Worm (Caenorhabditis elegans) whole organism, L1 larva: Measurements from ENCODE around the gene math-28.
"Not testable (repeated sequence)": the region's sequence is repeated elsewhere in the genome, so short reads cannot be mapped to it uniquely, and the experiment has no call there.

Experiments
- blmp-1 ChIP-seq: fragments of 150-350 bp; optimal IDR thresholded peaks from 2 replicates; lab custom pipeline; 2014; ENCODE audit warnings: missing biosample characterization, missing genetic modification characterization
- ceh-63 ChIP-seq: fragments of 200-800 bp; sonication (Bioruptor generic); optimal IDR thresholded peaks from 2 replicates; lab custom pipeline; 2018; ENCODE audit warnings: mild to moderate bottlenecking, missing genetic modification characterization, missing compliant biosample characterization
- ceh-90 ChIP-seq: sonication (generic microtip); optimal IDR thresholded peaks from 2 replicates; lab custom pipeline; 2016; ENCODE audit warnings: missing genetic modification characterization, missing compliant biosample characterization
- efl-1 ChIP-seq, 4 experiments: fragments of 150-350 bp; optimal IDR thresholded peaks in 3 of 4; peaks in 1 of 4; 1 replicate in 1 of 4; 2 replicates in 3 of 4; lab custom pipeline; 2014; ENCODE audit warnings: missing biosample characterization in 2 of 4, missing genetic modification characterization in 2 of 4, missing genetic modification reagents in 2 of 4
- efl-3 ChIP-seq: fragments of 200-800 bp; sonication (Bioruptor generic); optimal IDR thresholded peaks from 2 replicates; lab custom pipeline; 2018; ENCODE audit warnings: mild to moderate bottlenecking, missing genetic modification characterization, missing compliant biosample characterization
- elt-2 ChIP-seq: sonication (generic microtip); optimal IDR thresholded peaks from 2 replicates; lab custom pipeline; 2016; ENCODE audit warnings: missing genetic modification characterization, mild to moderate bottlenecking, inconsistent platforms, missing compliant biosample characterization, missing genetic modification reagents
- elt-3 ChIP-seq, 6 experiments: fragments of 150-350 bp in 1 of 6; sonication (generic microtip); optimal IDR thresholded peaks; 2 replicates each; lab custom pipeline; 2017 to 2018; ENCODE audit warnings: missing biosample characterization in 6 of 6, missing genetic modification characterization in 6 of 6, inconsistent platforms in 1 of 6
- ets-5 ChIP-seq: fragments of 200-800 bp; sonication (Bioruptor generic); IDR thresholded peaks from 2 replicates; pipeline ENCODE4 v1.3.6; 2022; ENCODE audit warnings: missing genetic modification characterization, missing compliant biosample characterization
- fkh-8 ChIP-seq: sonication (generic microtip); optimal IDR thresholded peaks from 2 replicates; lab custom pipeline; 2016; ENCODE audit warnings: mild to moderate bottlenecking, missing genetic modification characterization, missing compliant biosample characterization
- fos-1 ChIP-seq: fragments of 150-350 bp; optimal IDR thresholded peaks from 2 replicates; lab custom pipeline; 2014; ENCODE audit warnings: missing biosample characterization, missing genetic modification characterization
- hlh-4 ChIP-seq: sonication (generic microtip); optimal IDR thresholded peaks from 2 replicates; lab custom pipeline; 2016; ENCODE audit warnings: mild to moderate bottlenecking, missing genetic modification characterization, missing compliant biosample characterization
- hpl-2 ChIP-seq: fragments of 150-350 bp; optimal IDR thresholded peaks from 2 replicates; lab custom pipeline; 2014; ENCODE audit warnings: missing biosample characterization, missing genetic modification reagents, missing genetic modification characterization
- irx-1 ChIP-seq: sonication (generic microtip); optimal IDR thresholded peaks from 2 replicates; lab custom pipeline; 2016; ENCODE audit warnings: missing genetic modification characterization, missing compliant biosample characterization
- jun-1 ChIP-seq: fragments of 150-350 bp; optimal IDR thresholded peaks from 2 replicates; lab custom pipeline; 2014; ENCODE audit warnings: missing biosample characterization, missing genetic modification reagents, missing genetic modification characterization
- lin-15B ChIP-seq: fragments of 150-350 bp; sonication (generic microtip); optimal IDR thresholded peaks from 3 replicates; lab custom pipeline; 2014; ENCODE audit warnings: missing biosample characterization, missing genetic modification characterization
- lin-35 ChIP-seq, 2 experiments: fragments of 150-350 bp; optimal IDR thresholded peaks; 2 replicates each; lab custom pipeline; 2014; ENCODE audit warnings: missing biosample characterization in 2 of 2, missing genetic modification characterization in 2 of 2, missing genetic modification reagents in 2 of 2
- lin-39 ChIP-seq: fragments of 150-350 bp; optimal IDR thresholded peaks from 2 replicates; lab custom pipeline; 2014; ENCODE audit warnings: missing biosample characterization, missing genetic modification reagents, missing genetic modification characterization
- lsy-2 ChIP-seq, 2 experiments: fragments of 150-350 bp; optimal IDR thresholded peaks; 2 replicates each; lab custom pipeline; 2014; ENCODE audit warnings: missing biosample characterization in 2 of 2, missing genetic modification characterization in 2 of 2
- mdl-1 ChIP-seq, 2 experiments: fragments of 150-350 bp; optimal IDR thresholded peaks; 2 replicates each; lab custom pipeline; 2014 to 2017; ENCODE audit warnings: missing biosample characterization in 2 of 2, missing genetic modification characterization in 2 of 2, inconsistent platforms in 1 of 2
- mef-2 ChIP-seq: fragments of 150-350 bp; optimal IDR thresholded peaks from 2 replicates; lab custom pipeline; 2014; ENCODE audit warnings: missing biosample characterization, missing genetic modification characterization
- nhr-237 ChIP-seq: fragments of 150-350 bp; optimal IDR thresholded peaks from 2 replicates; lab custom pipeline; 2014; ENCODE audit warnings: missing biosample characterization, missing genetic modification characterization
- nhr-77 ChIP-seq: fragments of 150-350 bp; optimal IDR thresholded peaks from 2 replicates; lab custom pipeline; 2014; ENCODE audit warnings: missing biosample characterization, missing genetic modification characterization
- nhr-85 ChIP-seq: sonication (generic microtip); peaks from one replicate; lab custom pipeline; 2016; ENCODE audit warnings: missing genetic modification characterization, inconsistent platforms, missing compliant biosample characterization
- pax-3 ChIP-seq: fragments of 200-800 bp; sonication (Bioruptor generic); optimal IDR thresholded peaks from 2 replicates; lab custom pipeline; 2018; ENCODE audit warnings: mild to moderate bottlenecking, missing genetic modification characterization, moderate library complexity, missing compliant biosample characterization
- snu-23 ChIP-seq: sonication (generic microtip); optimal IDR thresholded peaks from 2 replicates; lab custom pipeline; 2016; ENCODE audit warnings: missing genetic modification characterization, missing compliant biosample characterization
- xbp-1 ChIP-seq: sonication (generic microtip); optimal IDR thresholded peaks from 2 replicates; lab custom pipeline; 2016; ENCODE audit warnings: missing genetic modification characterization, missing compliant biosample characterization
- ztf-4 ChIP-seq: fragments of 150-350 bp; optimal IDR thresholded peaks from 2 replicates; lab custom pipeline; 2014; ENCODE audit warnings: missing biosample characterization, missing genetic modification characterization

math-28 gene

ce11 chrII:1761564-1761963 is 1.6 kb upstream of the math-28 start, which contains the start of gene F36H5.4:
TSS of gene F36H5.4 (plus strand) at chrII:1761864.
- TF ChIP-seq mef-2 (tag; lab: Kevin White, UChicago) = no peak
- TF ChIP-seq jun-1 (tag; lab: Kevin White, UChicago) = no peak
- no peak for TF ChIP-seq elt-3 (tag; optimal IDR thresholded peaks at IDR 0.05; lab: Kevin White, UChicago)
- TF ChIP-seq fkh-8 (tag; lab: Kevin White, UChicago) = no peak
- no peak for TF ChIP-seq irx-1 (tag; lab: Kevin White, UChicago)
- TF ChIP-seq, all 84 proteins: peak for 0

- no peak for TF ChIP-seq mdl-1 (tag; optimal IDR thresholded peaks at IDR 0.05; lab: Kevin White, UChicago)
- no peak for TF ChIP-seq efl-1 (optimal IDR thresholded peaks at IDR 0.05; lab: Kevin White, UChicago)
- TF ChIP-seq efl-1 (GFP tag; optimal IDR thresholded peaks at IDR 0.05 in 1 of 2; lab: Kevin White, UChicago) = no peak
- no peak for TF ChIP-seq lin-15B (tag; lab: Kevin White, UChicago)
- no peak for TF ChIP-seq lsy-2 (tag; optimal IDR thresholded peaks at IDR 0.05; lab: Kevin White, UChicago)
- TF ChIP-seq ceh-90 (tag; lab: Kevin White, UChicago) = no peak
- no peak for TF ChIP-seq ceh-63 (GFP tag; lab: Kevin White, UChicago)
- TF ChIP-seq ets-5 (GFP tag; lab: Robert Waterston, UW) = no peak
- TF ChIP-seq blmp-1 (tag; lab: Kevin White, UChicago) = no peak
These were observed 3.5 kb downstream of the math-28 start for ce11 chrII:1766715-1767114.

ce11 chrII:1767458-1767857 is 4.3 kb downstream of the math-28 start:
- TF ChIP-seq lin-35 (GFP tag; optimal IDR thresholded peaks at IDR 0.05; lab: Kevin White, UChicago) (peak in 1 of 2 experiments; percentile 10), elt-2 (tag; lab: Kevin White, UChicago) (peak; percentile 28), efl-1 (GFP tag; optimal IDR thresholded peaks at IDR 0.05 in 1 of 2; lab: Kevin White, UChicago) (peak in 1 of 2 experiments; percentile 43)
- TF ChIP-seq efl-1 (optimal IDR thresholded peaks at IDR 0.05; lab: Kevin White, UChicago) = not testable (repeated sequence)
- TF ChIP-seq, all 84 proteins: peak for 3; not testable (repeated sequence) for 81

DNA sequence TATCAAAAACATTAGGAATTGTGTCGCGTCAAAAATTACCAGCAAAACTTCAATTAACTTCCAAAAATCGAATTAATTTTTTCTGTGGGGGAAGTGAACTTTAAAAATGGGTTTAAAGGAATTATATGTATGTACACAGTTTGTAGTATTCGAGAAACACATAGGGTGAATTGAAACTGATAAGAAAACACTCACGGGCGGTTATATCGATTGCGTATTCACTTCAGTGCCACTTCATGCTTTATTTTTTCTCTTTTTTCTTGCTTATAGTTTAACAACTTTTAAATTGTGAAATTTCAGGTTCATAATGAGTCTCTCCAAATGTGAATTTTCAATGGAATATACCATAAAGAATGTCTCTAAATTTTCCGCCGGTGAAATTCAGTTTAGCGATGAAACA is 8.2 kb downstream of the math-28 start, which contains the start of gene math-26:
Gene math-26 (plus strand): TSS at position 301 of the 400 bp plus-strand sequence.
- TF ChIP-seq fos-1 (tag; lab: Kevin White, UChicago); hlh-4; blmp-1 (tag; lab: Kevin White, UChicago): not testable (repeated sequence)
- TF ChIP-seq, all 84 proteins: peak for 0; not testable (repeated sequence) for 84

ce11 chrII:1771785-1772184 is 8.6 kb downstream of the math-28 start, which contains the start of gene math-3:
TSS of gene math-3 (plus strand) at chrII:1772085.
- TF ChIP-seq nhr-237 (tag; lab: Kevin White, UChicago) (no peak), nhr-77 (tag; lab: Kevin White, UChicago) (no peak), lin-39 (tag; lab: Kevin White, UChicago) (no peak), snu-23 (no peak), nhr-85 (no peak)

DNA sequence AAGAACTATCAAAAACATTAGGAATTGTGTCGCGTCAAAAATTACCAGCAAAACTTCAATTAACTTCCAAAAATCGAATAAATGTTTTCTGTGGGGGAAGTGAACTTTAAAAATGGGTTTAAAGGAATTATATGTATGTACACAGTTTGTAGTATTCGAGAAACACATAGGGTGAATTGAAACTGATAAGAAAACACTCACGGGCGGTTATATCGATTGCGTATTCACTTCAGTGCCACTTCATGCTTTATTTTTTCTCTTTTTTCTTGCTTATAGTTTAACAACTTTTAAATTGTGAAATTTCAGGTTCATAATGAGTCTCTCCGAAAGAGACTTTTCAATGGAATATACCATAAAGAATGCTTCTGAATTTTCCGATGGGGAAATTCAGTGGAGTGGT is 12.1 kb downstream of the math-28 start, which contains the start of gene F36H5.14:
Gene F36H5.14 (plus strand): TSS at position 301 of the 400 bp plus-strand sequence.
- TF ChIP-seq pax-3 (tag; lab: Kevin White, UChicago); ceh-63 (GFP tag; lab: Kevin White, UChicago); efl-3 (GFP tag; lab: Kevin White, UChicago): not testable (repeated sequence)

ce11 chrII:1782474-1782873 is 19.3 kb downstream of the math-28 start, which contains the start of gene math-4:
TSS of gene math-4 (minus strand) at chrII:1782574.
- TF ChIP-seq xbp-1 (no peak), efl-1 (optimal IDR thresholded peaks at IDR 0.05; lab: Kevin White, UChicago) (no peak), efl-1 (GFP tag; optimal IDR thresholded peaks at IDR 0.05 in 1 of 2; lab: Kevin White, UChicago) (peak in 1 of 2 experiments; percentile 84), lin-35 (GFP tag; optimal IDR thresholded peaks at IDR 0.05; lab: Kevin White, UChicago) (no peak), mdl-1 (tag; optimal IDR thresholded peaks at IDR 0.05; lab: Kevin White, UChicago) (no peak), ztf-4 (tag; lab: Kevin White, UChicago) (no peak), hpl-2 (no peak)
